Fruit fly (Drosophila melanogaster): ENCODE results near the gene Set.
A peak's percentile ranks its signal among the peaks of the same experiment; 100 is the strongest.

The Set gene

dm6 chr3R:15293005-15293877 is 29.9 kb downstream of the Set start:
- TF ChIP-seq CG6254 (GFP tag; optimal IDR thresholded peaks at IDR 0.05): peak; percentile 3
- TF ChIP-seq psq (GFP tag; optimal IDR thresholded peaks at IDR 0.05): peak; percentile 51
- peak; percentile 8 for TF ChIP-seq caup (GFP tag; optimal IDR thresholded peaks at IDR 0.05; ENCODE audit: severe bottlenecking)
- TF ChIP-seq gro (GFP tag; optimal IDR thresholded peaks at IDR 0.05): no peak
- peak; percentile 84 for TF ChIP-seq D19A (tag; optimal IDR thresholded peaks at IDR 0.05)
- no peak for TF ChIP-seq CG12299 (tag; optimal IDR thresholded peaks at IDR 0.05)
- peak; percentile 54 for TF ChIP-seq CG2678 (tag; optimal IDR thresholded peaks at IDR 0.05)
- no peak for TF ChIP-seq cato (GFP tag; optimal IDR thresholded peaks at IDR 0.05; ENCODE audit: borderline replicate concordance)
- no peak for TF ChIP-seq CG10654 (GFP tag; optimal IDR thresholded peaks at IDR 0.05)
- peak; percentile 25 for TF ChIP-seq fd96Cb (tag; optimal IDR thresholded peaks at IDR 0.05)
- 0 out of 2 replicates have a peak, but pooled peaks have one; percentile 15 for TF ChIP-seq HLH3B (GFP tag; IDR thresholded peaks at IDR 0.05)
- TF ChIP-seq Sox102F (GFP tag; optimal IDR thresholded peaks at IDR 0.05): peak; percentile 50
- no peak for TF ChIP-seq wor (GFP tag; IDR thresholded peaks at IDR 0.05)
- peak; percentile 68 for TF ChIP-seq dmrt99B (tag; optimal IDR thresholded peaks at IDR 0.05)
- no peak for TF ChIP-seq CG12219 (GFP tag; optimal IDR thresholded peaks at IDR 0.05)
- peak; percentile 39 for TF ChIP-seq bcd (GFP tag; optimal IDR thresholded peaks at IDR 0.05)
- TF ChIP-seq Atf6 (GFP tag; IDR thresholded peaks at IDR 0.05): no peak
- TF ChIP-seq gsb-n (tag; optimal IDR thresholded peaks at IDR 0.05): peak; percentile 46
- TF ChIP-seq CG3163 (GFP tag; optimal IDR thresholded peaks at IDR 0.05): no peak
- peak; percentile 1 for TF ChIP-seq CG15269 (tag; optimal IDR thresholded peaks at IDR 0.05)
- peak; percentile 70 for TF ChIP-seq nom (GFP tag; optimal IDR thresholded peaks at IDR 0.05)
- TF ChIP-seq YL-1 (GFP tag; optimal IDR thresholded peaks at IDR 0.05): no peak
- peak; percentile 15 for TF ChIP-seq CG6765 (GFP tag; optimal IDR thresholded peaks at IDR 0.05)
- TF ChIP-seq CG8478 (optimal IDR thresholded peaks at IDR 0.05): no peak
- peak; percentile 69 for TF ChIP-seq Awh (GFP tag; IDR thresholded peaks at IDR 0.05)
- TF ChIP-seq CG7839 (tag; optimal IDR thresholded peaks at IDR 0.05): peak; percentile 59
- no peak for TF ChIP-seq B-H2 (GFP tag; optimal IDR thresholded peaks at IDR 0.05)
- TF ChIP-seq Sox100B (GFP tag; optimal IDR thresholded peaks at IDR 0.05): peak; percentile 29
- TF ChIP-seq gcm2 (GFP tag; optimal IDR thresholded peaks at IDR 0.05): no peak
- peak; percentile 42 for TF ChIP-seq nmo (GFP tag; optimal IDR thresholded peaks at IDR 0.05)
- peak; percentile 44 for TF ChIP-seq sqz (GFP tag; optimal IDR thresholded peaks at IDR 0.05)
- TF ChIP-seq CG1233 (GFP tag; optimal IDR thresholded peaks at IDR 0.05): no peak
- TF ChIP-seq phol (tag; optimal IDR thresholded peaks at IDR 0.05): peak; percentile 51
- TF ChIP-seq CG34422 (GFP tag; IDR thresholded peaks at IDR 0.05): no peak
- no peak for TF ChIP-seq sr (GFP tag; IDR thresholded peaks at IDR 0.05)
- peak; percentile 10 for TF ChIP-seq lbe (GFP tag; optimal IDR thresholded peaks at IDR 0.05)
- no peak for TF ChIP-seq seq (GFP tag; IDR thresholded peaks at IDR 0.05)
- peak; percentile 13 for TF ChIP-seq Dek (tag; optimal IDR thresholded peaks at IDR 0.05)
- peak; percentile 82 for TF ChIP-seq sd (tag; optimal IDR thresholded peaks at IDR 0.05)
- TF ChIP-seq maf-S (GFP tag; optimal IDR thresholded peaks at IDR 0.05): no peak
- peak; percentile 77 for TF ChIP-seq sens (GFP tag)
- peak in 2 of 3 experiments; percentile 8 to 11 for TF ChIP-seq Stat92E (GFP tag; optimal IDR thresholded peaks at IDR 0.05)
- TF ChIP-seq crc (GFP tag; optimal IDR thresholded peaks at IDR 0.05): peak; percentile 11
- peak; percentile 26 for TF ChIP-seq CG7556 (GFP tag; optimal IDR thresholded peaks at IDR 0.05)
- TF ChIP-seq HLH4C (GFP tag; IDR thresholded peaks at IDR 0.05; ENCODE audit: partially characterized antibody): no peak
- TF ChIP-seq pum (GFP tag; optimal IDR thresholded peaks at IDR 0.05): peak; percentile 20
- no peak for TF ChIP-seq Elba2 (GFP tag; optimal IDR thresholded peaks at IDR 0.05)
- no peak for TF ChIP-seq ERR (GFP tag; optimal IDR thresholded peaks at IDR 0.05)

Measured in whole organism, embryonic.